Fruit fly (Drosophila melanogaster) whole organism: ENCODE data around the gene Jhbp1.

ENCODE experiments used
- CG8478 ChIP-seq: fragments of >200 bp; optimal IDR thresholded peaks from 2 replicates; lab custom pipeline; 2018; ENCODE audit warnings: inconsistent platforms
- Dll ChIP-seq: fragments of >200 bp; optimal IDR thresholded peaks from 2 replicates; lab custom pipeline; 2017
- EcR ChIP-seq, 2 experiments: fragments of >200 bp; optimal IDR thresholded peaks; 2 replicates each; lab custom pipeline; 2017; ENCODE audit warnings: missing biosample characterization in 2 of 2, missing genetic modification characterization in 2 of 2, missing genetic modification reagents in 2 of 2
- pan ChIP-seq: fragments of >200 bp; optimal IDR thresholded peaks from 2 replicates; lab custom pipeline; 2017
- psq ChIP-seq: fragments of >200 bp; optimal IDR thresholded peaks from 2 replicates; lab custom pipeline; 2017
- usp ChIP-seq: fragments of >200 bp; optimal IDR thresholded peaks from 2 replicates; lab custom pipeline; 2017; ENCODE audit warnings: missing biosample characterization, missing genetic modification characterization, mixed read lengths

Gene Jhbp1

dm6 chr3R:4965145-4965544 is at the start of gene Jhbp1:
TSS of gene Jhbp1 (plus strand) at chr3R:4965445.
- TF ChIP-seq CG8478 (no peak), usp (no peak), pan (lab: Kevin White, UChicago) (no peak), Dll (lab: Kevin White, UChicago) (no peak), EcR (GFP tag; optimal IDR thresholded peaks at IDR 0.05; lab: Kevin White, UChicago) (no peak), psq (no peak)

DNA sequence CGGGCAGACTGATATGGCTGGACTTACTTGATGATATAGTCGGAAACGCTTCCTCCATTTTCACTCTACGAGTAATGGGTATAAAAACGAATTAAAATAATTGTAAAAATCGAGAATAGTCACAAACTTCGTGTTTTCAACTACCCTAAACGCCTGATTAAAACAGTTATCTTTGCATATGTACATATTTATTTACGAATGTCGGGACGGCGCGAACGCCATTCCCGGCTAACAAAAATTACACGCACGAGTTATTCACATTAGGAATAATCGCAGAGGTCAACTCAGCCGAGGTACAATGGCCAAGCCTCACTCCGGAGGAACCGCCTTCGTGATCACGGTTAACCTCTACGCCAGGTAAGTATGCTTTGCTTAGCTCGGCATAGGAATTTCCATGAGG is 17.5 kb upstream of the Jhbp1 start:
- TF ChIP-seq Dll (lab: Kevin White, UChicago) (no peak), EcR (GFP tag; optimal IDR thresholded peaks at IDR 0.05; lab: Kevin White, UChicago) (no peak), usp (no peak), CG8478 (no peak), psq (no peak), pan (lab: Kevin White, UChicago) (no peak)

- TF ChIP-seq pan (lab: Kevin White, UChicago) (no peak), CG8478 (peak; percentile 4)
Observed at dm6 chr3R:4951764-4952570, 13.3 kb upstream of the Jhbp1 start.

- TF ChIP-seq EcR (GFP tag; optimal IDR thresholded peaks at IDR 0.05; lab: Kevin White, UChicago) (peak in 1 of 2 experiments; percentile 28), usp (no peak)
Observed at dm6 chr3R:4952571-4952929, 12.7 kb upstream of the Jhbp1 start, which contains the start of gene Ubc6. TSS of gene Ubc6 (minus strand) at chr3R:4952682.

- TF ChIP-seq usp (no peak), pan (lab: Kevin White, UChicago) (no peak), EcR (GFP tag; optimal IDR thresholded peaks at IDR 0.05; lab: Kevin White, UChicago) (no peak), psq (no peak), CG8478 (no peak), Dll (lab: Kevin White, UChicago) (no peak)
Observed at dm6 chr3R:4955152-4955551, 10.1 kb upstream of the Jhbp1 start, which contains the start of gene Jhbp3. TSS of gene Jhbp3 (minus strand) at chr3R:4955252.

DNA sequence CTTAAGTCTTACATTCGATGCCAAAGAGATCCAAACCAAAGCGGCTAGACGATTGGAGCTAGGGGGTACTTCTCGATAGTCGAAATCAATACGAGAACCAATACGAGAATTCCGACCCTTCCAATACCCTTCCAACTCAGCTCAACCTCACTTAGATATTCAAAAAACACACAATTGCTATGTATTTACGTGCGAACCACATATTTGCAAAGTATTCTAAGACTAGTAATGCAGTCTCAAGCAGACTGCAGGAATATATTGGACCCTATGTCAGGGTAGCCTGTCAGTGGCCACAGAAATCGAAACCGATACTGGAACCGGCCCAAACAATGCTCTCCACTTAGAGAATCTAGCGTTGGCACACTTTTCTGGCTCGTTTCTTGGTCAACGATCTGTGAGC is 7.4 kb upstream of the Jhbp1 start:
- TF ChIP-seq EcR (GFP tag; optimal IDR thresholded peaks at IDR 0.05; lab: Kevin White, UChicago) (no peak), Dll (lab: Kevin White, UChicago) (no peak), CG8478 (no peak), psq (no peak), usp (no peak), pan (lab: Kevin White, UChicago) (no peak)

dm6 chr3R:4960107-4960506 is 5.1 kb upstream of the Jhbp1 start:
- TF ChIP-seq Dll (lab: Kevin White, UChicago) (no peak), usp (no peak), CG8478 (no peak), EcR (GFP tag; optimal IDR thresholded peaks at IDR 0.05; lab: Kevin White, UChicago) (no peak), psq (no peak), pan (lab: Kevin White, UChicago) (no peak)

DNA sequence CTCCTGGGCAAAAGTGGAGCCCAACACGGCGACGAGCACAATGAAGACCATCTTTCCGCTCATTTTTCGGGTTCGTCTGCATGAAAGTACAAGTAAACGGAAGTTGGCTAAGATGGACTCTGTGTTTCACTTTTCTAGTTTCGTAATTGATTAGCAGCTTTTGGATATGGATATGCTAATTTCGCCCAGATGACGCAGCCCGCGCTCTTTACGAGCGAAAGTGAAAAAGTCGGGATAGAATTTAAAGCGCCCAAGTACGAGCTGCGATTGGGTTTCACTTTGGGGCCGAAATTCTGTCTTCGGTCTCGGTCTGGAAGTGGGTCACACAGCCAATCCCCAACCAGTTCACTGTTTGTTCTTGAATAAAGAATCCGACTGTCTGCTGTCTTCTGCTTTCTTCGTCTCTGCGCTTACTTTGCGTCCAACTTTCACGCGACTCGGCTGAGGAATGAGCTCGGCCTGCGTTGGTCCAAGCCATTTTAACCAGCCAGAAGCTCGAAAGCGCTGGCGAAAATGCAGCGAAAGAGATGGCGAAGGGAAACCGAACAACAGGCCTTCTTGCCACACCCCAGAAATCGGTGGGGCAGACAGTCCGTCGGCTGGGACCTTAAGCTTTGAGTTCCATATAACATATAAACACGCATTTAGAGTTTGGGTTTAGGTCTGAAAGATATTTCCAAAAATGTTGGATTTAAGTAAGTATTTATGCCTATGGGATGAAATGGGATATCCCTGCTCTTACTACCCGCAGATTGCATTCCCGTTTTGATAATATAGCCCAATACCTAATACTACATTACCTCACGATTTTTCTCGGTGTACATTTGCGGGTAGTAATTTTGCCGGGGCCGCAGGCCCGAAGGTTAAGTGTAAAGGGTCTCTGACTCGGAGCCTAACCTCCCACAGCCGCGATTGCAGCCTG is 4.1 kb upstream of the Jhbp1 start, which contains the start of gene Jhbp2:
TSS of gene Jhbp2 (minus strand) at position 454 of the 922 bp plus-strand sequence.
- TF ChIP-seq usp = no peak
- no peak for TF ChIP-seq CG8478
- no peak for TF ChIP-seq pan (lab: Kevin White, UChicago)
- TF ChIP-seq Dll (lab: Kevin White, UChicago) = no peak
- no peak for TF ChIP-seq EcR (GFP tag; optimal IDR thresholded peaks at IDR 0.05; lab: Kevin White, UChicago)
- no peak for TF ChIP-seq psq

DNA sequence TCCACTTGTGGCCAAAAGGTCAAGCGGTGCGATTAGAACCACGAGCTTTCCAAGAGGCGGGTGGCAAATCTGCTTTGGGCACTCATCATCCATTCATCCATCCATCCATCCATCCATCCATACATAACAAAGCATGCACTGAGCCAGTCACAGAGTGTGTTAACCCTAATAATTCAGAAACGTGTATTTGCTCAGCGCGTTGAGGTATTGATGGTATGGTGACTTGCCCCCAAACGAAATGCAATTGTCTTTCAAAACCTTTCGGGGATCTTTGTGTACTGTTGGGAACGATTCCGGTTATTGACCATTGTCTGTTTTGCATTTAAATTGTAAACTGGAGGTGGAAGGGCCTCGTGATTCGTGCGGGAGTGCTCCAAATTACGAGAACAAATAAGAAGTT is 3.3 kb upstream of the Jhbp1 start:
- TF ChIP-seq CG8478 (no peak), Dll (lab: Kevin White, UChicago) (no peak), pan (lab: Kevin White, UChicago) (no peak), usp (no peak), EcR (GFP tag; optimal IDR thresholded peaks at IDR 0.05; lab: Kevin White, UChicago) (no peak), psq (no peak)

DNA sequence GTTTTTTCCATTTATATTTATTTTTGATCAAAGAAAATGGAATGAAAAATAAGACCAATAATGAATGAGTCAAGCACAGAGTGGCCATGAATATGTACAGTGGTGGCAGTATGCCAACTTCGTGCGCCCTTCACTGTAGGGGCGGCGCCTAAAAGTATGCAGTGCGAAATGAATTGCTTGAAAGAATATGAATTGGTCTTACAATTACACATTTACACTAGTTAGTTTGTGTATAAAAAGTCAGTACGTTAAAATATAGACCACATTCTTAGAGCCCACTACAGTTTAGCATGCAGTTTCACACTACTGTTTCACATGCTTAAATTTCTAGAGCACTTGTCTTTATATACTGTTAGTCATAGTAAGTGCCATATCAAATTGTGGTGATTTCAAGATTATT is 2.6 kb upstream of the Jhbp1 start:
- TF ChIP-seq CG8478 = no peak
- no peak for TF ChIP-seq psq
- TF ChIP-seq Dll (lab: Kevin White, UChicago) = no peak
- no peak for TF ChIP-seq pan (lab: Kevin White, UChicago)
- TF ChIP-seq EcR (GFP tag; optimal IDR thresholded peaks at IDR 0.05; lab: Kevin White, UChicago) = no peak
- TF ChIP-seq usp = no peak

DNA sequence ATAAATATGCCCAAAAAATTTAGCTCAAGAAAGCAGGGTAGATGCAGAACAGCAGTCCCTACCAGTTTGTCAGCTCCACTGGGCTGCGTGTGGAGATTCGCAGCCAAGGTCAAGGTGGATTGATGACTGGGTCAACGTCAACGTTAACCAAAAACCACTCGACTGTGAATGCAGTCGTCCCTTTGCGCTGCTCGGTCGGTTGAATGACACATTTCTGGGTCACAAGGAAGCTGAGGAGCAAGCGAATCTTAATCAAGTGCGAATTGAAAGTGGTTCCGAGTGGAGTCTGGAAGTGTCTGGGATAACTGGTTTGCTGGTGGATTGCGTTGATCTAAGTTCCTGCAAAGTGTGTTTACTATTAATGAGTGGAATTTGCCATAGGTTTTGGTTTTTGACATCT is 1.9 kb upstream of the Jhbp1 start:
- TF ChIP-seq CG8478 = no peak
- TF ChIP-seq usp = no peak
- TF ChIP-seq EcR (GFP tag; optimal IDR thresholded peaks at IDR 0.05; lab: Kevin White, UChicago) = no peak
- TF ChIP-seq pan (lab: Kevin White, UChicago) = no peak
- TF ChIP-seq Dll (lab: Kevin White, UChicago) = no peak
- TF ChIP-seq psq = no peak

dm6 chr3R:4963917-4964316 is 1.3 kb upstream of the Jhbp1 start:
- TF ChIP-seq psq (no peak), Dll (lab: Kevin White, UChicago) (no peak), CG8478 (no peak), EcR (GFP tag; optimal IDR thresholded peaks at IDR 0.05; lab: Kevin White, UChicago) (no peak), usp (no peak), pan (lab: Kevin White, UChicago) (no peak)
